Fruit fly (Drosophila melanogaster) whole organism, embryonic: ENCODE results near the gene h-cup.
A peak's percentile ranks its signal among the peaks of the same experiment; 100 is the strongest.

ENCODE experiments used
- Aef1 ChIP-seq: fragments of 200-800 bp; sonication (Bioruptor generic); IDR thresholded peaks from 3 replicates; pipeline ENCODE4 v1.3.6; 2022; ENCODE audit warnings: missing biosample characterization, missing genetic modification characterization
- B-H1 ChIP-seq: fragments of 200-800 bp; sonication (Bioruptor generic); IDR thresholded peaks from 3 replicates; pipeline ENCODE4 v1.3.6; 2022; ENCODE audit warnings: missing biosample characterization, missing genetic modification characterization
- B-H2 ChIP-seq: fragments of 200-800 bp; sonication (Bioruptor generic); optimal IDR thresholded peaks from 2 replicates; lab custom pipeline; 2018; ENCODE audit warnings: missing biosample characterization, mild to moderate bottlenecking, missing genetic modification characterization
- Bgb ChIP-seq: fragments of 200-800 bp; sonication (Bioruptor generic); IDR thresholded peaks from 2 replicates; pipeline ENCODE4 v1.3.6; 2022; ENCODE audit warnings: missing biosample characterization, missing genetic modification characterization; ENCODE audit not compliant: partially characterized antibody
- CG10147 ChIP-seq: fragments of 200-800 bp; sonication (Bioruptor generic); optimal IDR thresholded peaks from 2 replicates; lab custom pipeline; 2019; ENCODE audit warnings: missing biosample characterization, mild to moderate bottlenecking, missing genetic modification characterization, moderate library complexity
- CG10366 ChIP-seq: fragments of 200-800 bp; sonication (Bioruptor generic); IDR thresholded peaks from 2 replicates; pipeline ENCODE4 v1.3.6; 2022; ENCODE audit warnings: missing biosample characterization, missing genetic modification characterization
- CG14667 ChIP-seq: fragments of 200-800 bp; sonication (Bioruptor generic); IDR thresholded peaks from 2 replicates; pipeline ENCODE4 v1.3.6; 2022; ENCODE audit warnings: missing biosample characterization, missing genetic modification characterization
- CG15073 ChIP-seq: fragments of 200-800 bp; sonication (Bioruptor generic); optimal IDR thresholded peaks from 2 replicates; lab custom pipeline; 2016; ENCODE audit warnings: missing biosample characterization, missing genetic modification characterization
- CG17361 ChIP-seq: fragments of 200-800 bp; sonication (Bioruptor generic); IDR thresholded peaks from 3 replicates; pipeline ENCODE4 v1.3.6; 2022; ENCODE audit warnings: missing biosample characterization, missing genetic modification characterization
- CG17568 ChIP-seq: fragments of 200-800 bp; sonication (Bioruptor generic); optimal IDR thresholded peaks from 2 replicates; lab custom pipeline; 2018; ENCODE audit warnings: missing biosample characterization, mild to moderate bottlenecking, missing genetic modification characterization, moderate library complexity
- CG17829 ChIP-seq: fragments of 200-800 bp; optimal IDR thresholded peaks from 2 replicates; lab custom pipeline; 2019; ENCODE audit warnings: missing biosample characterization, mild to moderate bottlenecking, missing genetic modification characterization, moderate library complexity
- CG2116 ChIP-seq: fragments of 200-800 bp; sonication (Bioruptor generic); optimal IDR thresholded peaks from 3 replicates; lab custom pipeline; 2018; ENCODE audit warnings: missing biosample characterization, mild to moderate bottlenecking, missing genetic modification characterization
- CG2678 ChIP-seq: fragments of 200-800 bp; sonication (Bioruptor generic); optimal IDR thresholded peaks from 3 replicates; lab custom pipeline; 2019; ENCODE audit warnings: missing biosample characterization, mild to moderate bottlenecking, missing genetic modification characterization, moderate library complexity
- CG31365 ChIP-seq: fragments of 200-800 bp; sonication (Bioruptor generic); optimal IDR thresholded peaks from 2 replicates; lab custom pipeline; 2018; ENCODE audit warnings: missing biosample characterization, mild to moderate bottlenecking, missing genetic modification characterization
- CG3995 ChIP-seq: fragments of 200-800 bp; sonication (Bioruptor generic); optimal IDR thresholded peaks from 3 replicates; lab custom pipeline; 2016; ENCODE audit warnings: missing biosample characterization, missing genetic modification characterization
- CG6791 ChIP-seq: fragments of 200-800 bp; sonication (Bioruptor generic); IDR thresholded peaks from 3 replicates; pipeline ENCODE4 v1.3.6; 2022; ENCODE audit warnings: missing biosample characterization, missing genetic modification characterization; ENCODE audit not compliant: partially characterized antibody
- CG8359 ChIP-seq: fragments of 200-800 bp; sonication (Bioruptor generic); optimal IDR thresholded peaks from 2 replicates; lab custom pipeline; 2017; ENCODE audit warnings: missing biosample characterization, mild to moderate bottlenecking, missing genetic modification characterization, borderline replicate concordance
- Dref ChIP-seq: fragments of 200-800 bp; sonication (Bioruptor generic); IDR thresholded peaks from 2 replicates; pipeline ENCODE4 v1.3.6; 2022; ENCODE audit warnings: missing biosample characterization, missing genetic modification characterization
- Gug ChIP-seq: fragments of 200-800 bp; sonication (Bioruptor generic); IDR thresholded peaks from 4 replicates; pipeline ENCODE4 v1.3.6; 2022; ENCODE audit warnings: missing biosample characterization, missing genetic modification characterization
- H2.0 ChIP-seq: fragments of 200-800 bp; sonication (Bioruptor generic); IDR thresholded peaks from 2 replicates; pipeline ENCODE4 v1.3.6; 2022; ENCODE audit warnings: missing biosample characterization, missing genetic modification characterization
- Hmx ChIP-seq: fragments of 200-800 bp; sonication (Bioruptor generic); optimal IDR thresholded peaks from 2 replicates; lab custom pipeline; 2016; ENCODE audit warnings: missing biosample characterization, missing genetic modification characterization
- Lim3 ChIP-seq: fragments of 200-800 bp; sonication (Bioruptor generic); IDR thresholded peaks from 2 replicates; pipeline ENCODE4 v1.3.6; 2022; ENCODE audit warnings: missing biosample characterization, missing genetic modification characterization
- Scr ChIP-seq: fragments of 200-800 bp; sonication (Bioruptor generic); IDR thresholded peaks from 2 replicates; pipeline ENCODE4 v1.3.6; 2022; ENCODE audit warnings: missing biosample characterization, missing genetic modification characterization; ENCODE audit not compliant: partially characterized antibody
- Sin3A ChIP-seq: fragments of >200 bp; optimal IDR thresholded peaks from 2 replicates; lab custom pipeline; 2018
- Sry-δ ChIP-seq: fragments of 200-800 bp; sonication (Bioruptor generic); optimal IDR thresholded peaks from 2 replicates; lab custom pipeline; 2016; ENCODE audit warnings: missing biosample characterization, missing genetic modification characterization
- Usf ChIP-seq: fragments of 200-800 bp; sonication (Bioruptor generic); optimal IDR thresholded peaks from 2 replicates; lab custom pipeline; 2017; ENCODE audit warnings: missing genotype, missing biosample characterization, missing genetic modification characterization
- Vsx1 ChIP-seq: fragments of 200-800 bp; sonication (Bioruptor generic); optimal IDR thresholded peaks from 2 replicates; lab custom pipeline; 2017; ENCODE audit warnings: missing biosample characterization, mild to moderate bottlenecking, missing genetic modification characterization, missing genetic modification reagents
- bbx ChIP-seq: fragments of 200-800 bp; sonication (Bioruptor generic); IDR thresholded peaks from 2 replicates; pipeline ENCODE4 v1.3.6; 2022; ENCODE audit warnings: missing biosample characterization, missing genetic modification characterization; ENCODE audit not compliant: partially characterized antibody
- crc ChIP-seq: fragments of 200-800 bp; sonication (Bioruptor generic); optimal IDR thresholded peaks from 2 replicates; lab custom pipeline; 2016; ENCODE audit warnings: missing biosample characterization, missing genetic modification characterization
- crp ChIP-seq, 2 experiments: fragments of 200-800 bp; sonication (Bioruptor generic); optimal IDR thresholded peaks; 2 replicates in 1 of 2; 3 replicates in 1 of 2; lab custom pipeline; 2017; ENCODE audit warnings: missing biosample characterization in 2 of 2, missing genetic modification characterization in 2 of 2, mild to moderate bottlenecking in 1 of 2, moderate library complexity in 1 of 2
- dm ChIP-seq: fragments of 200-800 bp; sonication (Bioruptor generic); optimal IDR thresholded peaks from 3 replicates; lab custom pipeline; 2016; ENCODE audit warnings: missing biosample characterization, missing genetic modification characterization
- ems ChIP-seq: fragments of 200-800 bp; sonication (Bioruptor generic); optimal IDR thresholded peaks from 3 replicates; lab custom pipeline; 2016; ENCODE audit warnings: missing biosample characterization, missing genetic modification characterization
- exex ChIP-seq: fragments of 200-800 bp; sonication (Bioruptor generic); optimal IDR thresholded peaks from 4 replicates; lab custom pipeline; 2018; ENCODE audit warnings: missing biosample characterization, mild to moderate bottlenecking, missing genetic modification characterization, moderate library complexity
- fd3F ChIP-seq: fragments of 200-800 bp; sonication (Bioruptor generic); optimal IDR thresholded peaks from 2 replicates; lab custom pipeline; 2018; ENCODE audit warnings: missing biosample characterization, mild to moderate bottlenecking, missing genetic modification characterization, moderate library complexity
- fd96Cb ChIP-seq: fragments of 200-800 bp; sonication (Bioruptor generic); optimal IDR thresholded peaks from 2 replicates; lab custom pipeline; 2018; ENCODE audit warnings: missing biosample characterization, mild to moderate bottlenecking, missing genetic modification characterization, moderate library complexity
- gsb-n ChIP-seq: fragments of 200-800 bp; sonication (Bioruptor generic); optimal IDR thresholded peaks from 3 replicates; lab custom pipeline; 2018; ENCODE audit warnings: missing biosample characterization, mild to moderate bottlenecking, missing genetic modification characterization
- jigr1 ChIP-seq: fragments of 200-800 bp; sonication (Bioruptor generic); IDR thresholded peaks from 3 replicates; pipeline ENCODE4 v1.3.6; 2022; ENCODE audit warnings: missing biosample characterization, missing genetic modification characterization
- kni ChIP-seq: fragments of 200-800 bp; sonication (Bioruptor generic); optimal IDR thresholded peaks from 3 replicates; lab custom pipeline; 2017; ENCODE audit warnings: mild to moderate bottlenecking, missing biosample characterization, missing genetic modification reagents, missing genetic modification characterization
- lbe ChIP-seq: fragments of 200-800 bp; sonication (Bioruptor generic); optimal IDR thresholded peaks from 2 replicates; lab custom pipeline; 2016; ENCODE audit warnings: missing biosample characterization, mild to moderate bottlenecking, missing genetic modification characterization
- mirr ChIP-seq: fragments of 200-800 bp; sonication (Bioruptor generic); optimal IDR thresholded peaks from 3 replicates; lab custom pipeline; 2018; ENCODE audit warnings: missing biosample characterization, mild to moderate bottlenecking, missing genetic modification characterization
- prd ChIP-seq, 3 experiments: fragments of >200 bp in 2 of 3; fragments of 200-800 bp in 1 of 3; sonication (Bioruptor generic) in 1 of 3; optimal IDR thresholded peaks in 2 of 3; IDR thresholded peaks in 1 of 3; 2 replicates in 2 of 3; 3 replicates in 1 of 3; pipeline versions ENCODE4 v1.3.6 to Lab custom; 2017 to 2022; ENCODE audit warnings: missing biosample characterization in 1 of 3, missing genetic modification characterization in 1 of 3
- schlank ChIP-seq: fragments of 200-800 bp; sonication (Bioruptor generic); optimal IDR thresholded peaks from 2 replicates; lab custom pipeline; 2018; ENCODE audit warnings: missing biosample characterization, mild to moderate bottlenecking, missing genetic modification characterization
- slou ChIP-seq: fragments of 200-800 bp; sonication (Bioruptor generic); optimal IDR thresholded peaks from 3 replicates; lab custom pipeline; 2016; ENCODE audit warnings: missing biosample characterization, missing genetic modification characterization
- sug ChIP-seq: fragments of 200-800 bp; optimal IDR thresholded peaks from 2 replicates; lab custom pipeline; 2019; ENCODE audit warnings: missing biosample characterization, mild to moderate bottlenecking, missing genetic modification characterization, moderate library complexity
- tap ChIP-seq: fragments of 200-800 bp; optimal IDR thresholded peaks from 3 replicates; lab custom pipeline; 2019; ENCODE audit warnings: missing biosample characterization, mild to moderate bottlenecking, missing genetic modification characterization, moderate library complexity
- trem ChIP-seq: fragments of 200-800 bp; optimal IDR thresholded peaks from 3 replicates; lab custom pipeline; 2019; ENCODE audit warnings: missing biosample characterization, mild to moderate bottlenecking, missing genetic modification characterization, moderate library complexity
- vnd ChIP-seq: fragments of 200-800 bp; sonication (Bioruptor generic); IDR thresholded peaks from 3 replicates; pipeline ENCODE4 v1.3.6; 2022; ENCODE audit warnings: missing biosample characterization, missing genetic modification characterization; ENCODE audit not compliant: partially characterized antibody
- zen ChIP-seq: fragments of 200-800 bp; sonication (Bioruptor generic); optimal IDR thresholded peaks from 3 replicates; lab custom pipeline; 2018; ENCODE audit warnings: missing biosample characterization, mild to moderate bottlenecking, missing genetic modification characterization, moderate library complexity

The h-cup gene

dm6 chr3R:15339111-15339510 is 43.6 kb downstream of the h-cup start:
- TF ChIP-seq CG17361 (GFP tag; lab: Robert Waterston, UW) (no peak), exex (tag; lab: Kevin White, UChicago) (peak; percentile 82), sug (peak; percentile 84)

- no peak for TF ChIP-seq gsb-n (tag; lab: Kevin White, UChicago)
- peak; percentile 21 for TF ChIP-seq mirr (GFP tag; lab: Kevin White, UChicago)
- TF ChIP-seq H2.0 (GFP tag; lab: Robert Waterston, UW): no peak
- TF ChIP-seq CG15073 (GFP tag; lab: Kevin White, UChicago): no peak
- TF ChIP-seq crc (GFP tag; lab: Kevin White, UChicago): no peak
- TF ChIP-seq Lim3 (GFP tag; lab: Robert Waterston, UW): no peak
- TF ChIP-seq bbx (GFP tag; lab: Robert Waterston, UW): peak; percentile 75
- TF ChIP-seq dm (GFP tag; lab: Kevin White, UChicago): peak; percentile 97
- peak; percentile 80 for TF ChIP-seq trem
- TF ChIP-seq prd (optimal IDR thresholded peaks at IDR 0.05; lab: Kevin White, UChicago): no peak
- TF ChIP-seq prd (GFP tag; IDR thresholded peaks at IDR 0.05; lab: Robert Waterston, UW): peak; percentile 46; the same call in 2 of the 3 replicates
- TF ChIP-seq B-H1: no peak
- no peak for TF ChIP-seq schlank (tag; lab: Kevin White, UChicago)
- peak; percentile 77 for TF ChIP-seq CG17829
- TF ChIP-seq Dref (GFP tag; lab: Robert Waterston, UW): peak; percentile 99
- TF ChIP-seq crp (GFP tag; optimal IDR thresholded peaks at IDR 0.05; lab: Kevin White, UChicago): peak in 1 of 2 experiments; percentile 52
- no peak for TF ChIP-seq CG2678 (tag; lab: Kevin White, UChicago)
- TF ChIP-seq fd3F: no peak
- peak; percentile 89 for TF ChIP-seq CG2116 (GFP tag; lab: Kevin White, UChicago)
- TF ChIP-seq B-H2 (GFP tag; lab: Kevin White, UChicago): peak; percentile 77
- no peak for TF ChIP-seq jigr1
- TF ChIP-seq CG8359: no peak
- TF ChIP-seq CG14667: no peak
- TF ChIP-seq kni (GFP tag; lab: Kevin White, UChicago): no peak
- TF ChIP-seq slou (GFP tag; lab: Kevin White, UChicago): peak; percentile 20
- TF ChIP-seq ems (GFP tag; lab: Kevin White, UChicago): peak; percentile 53
- no peak for TF ChIP-seq Usf (GFP tag; lab: Kevin White, UChicago)
- no peak for TF ChIP-seq Hmx (GFP tag; lab: Kevin White, UChicago)
- TF ChIP-seq CG17568 (GFP tag; lab: Kevin White, UChicago): no peak
- TF ChIP-seq Bgb (GFP tag; lab: Robert Waterston, UW): peak; percentile 90
- no peak for TF ChIP-seq Vsx1 (GFP tag; lab: Kevin White, UChicago)
- TF ChIP-seq Gug (GFP tag; lab: Robert Waterston, UW): peak; percentile 38; the same call in 1 of the 4 replicates
- no peak for TF ChIP-seq lbe (GFP tag; lab: Kevin White, UChicago)
- TF ChIP-seq fd96Cb: no peak
- peak; percentile 54 for TF ChIP-seq zen (tag; lab: Kevin White, UChicago)
- peak; percentile 68 for TF ChIP-seq Scr (GFP tag; lab: Robert Waterston, UW)
- no peak for TF ChIP-seq CG31365
- TF ChIP-seq Sin3A (lab: Kevin White, UChicago): peak; percentile 84
- TF ChIP-seq CG6791: peak; percentile 77
- TF ChIP-seq CG10366 (GFP tag; lab: Robert Waterston, UW): peak; percentile 34
- TF ChIP-seq CG10147 (GFP tag; lab: Kevin White, UChicago): no peak
- peak; percentile 44; the same call in 1 of the 3 replicates for TF ChIP-seq vnd (GFP tag; lab: Robert Waterston, UW)
- peak; percentile 18 for TF ChIP-seq CG3995 (GFP tag; lab: Kevin White, UChicago)
- TF ChIP-seq Aef1 (GFP tag; lab: Robert Waterston, UW): peak; percentile 83
- TF ChIP-seq Sry-δ: peak; percentile 100
- no peak for TF ChIP-seq tap (tag; lab: Kevin White, UChicago)
Observed at dm6 chr3R:15332994-15333393, 49.8 kb downstream of the h-cup start, which contains the start of the genes Fkbp39 and Cyfip. Gene Fkbp39 (minus strand): TSS chr3R:15333133. Gene Cyfip (plus strand): TSS chr3R:15333266.
